Fruit fly (Drosophila melanogaster) whole organism, embryonic: ENCODE data around the gene MESR6.
A peak's percentile ranks its signal among the peaks of the same experiment; 100 is the strongest.

ENCODE experiments used
- Antp ChIP-seq: fragments of 200-800 bp; sonication (Bioruptor generic); optimal IDR thresholded peaks from 3 replicates; lab custom pipeline; 2016; ENCODE audit warnings: missing biosample characterization, missing genetic modification characterization
- Atf6 ChIP-seq: fragments of 200-800 bp; sonication (Bioruptor generic); IDR thresholded peaks from 2 replicates; pipeline ENCODE4 v1.3.6; 2022; ENCODE audit warnings: missing biosample characterization, missing genetic modification characterization
- CG10654 ChIP-seq: fragments of 200-800 bp; sonication (Bioruptor generic); optimal IDR thresholded peaks from 2 replicates; lab custom pipeline; 2016; ENCODE audit warnings: missing biosample characterization, missing genetic modification characterization
- CG12391 ChIP-seq: fragments of 200-800 bp; sonication (Bioruptor generic); optimal IDR thresholded peaks from 3 replicates; lab custom pipeline; 2018; ENCODE audit warnings: missing biosample characterization, mild to moderate bottlenecking, missing genetic modification characterization, moderate library complexity
- CG13287 ChIP-seq: fragments of 200-800 bp; sonication (Bioruptor generic); IDR thresholded peaks from 2 replicates; pipeline ENCODE4 v1.3.6; 2022; ENCODE audit warnings: missing biosample characterization, missing genetic modification characterization; ENCODE audit not compliant: partially characterized antibody
- CG13775 ChIP-seq: fragments of 200-800 bp; sonication (Bioruptor generic); optimal IDR thresholded peaks from 3 replicates; lab custom pipeline; 2017; ENCODE audit warnings: missing biosample characterization, mild to moderate bottlenecking, missing genetic modification characterization
- CG15269 ChIP-seq: fragments of 200-800 bp; sonication (Bioruptor generic); optimal IDR thresholded peaks from 2 replicates; lab custom pipeline; 2018; ENCODE audit warnings: missing biosample characterization, mild to moderate bottlenecking, missing genetic modification characterization, moderate library complexity
- CG1529 ChIP-seq: fragments of 200-800 bp; sonication (Bioruptor generic); optimal IDR thresholded peaks from 3 replicates; lab custom pipeline; 2018; ENCODE audit warnings: missing biosample characterization, missing genetic modification characterization
- CG15696 ChIP-seq: fragments of 200-800 bp; sonication (Bioruptor generic); optimal IDR thresholded peaks from 2 replicates; lab custom pipeline; 2019; ENCODE audit warnings: missing biosample characterization, mild to moderate bottlenecking, missing genetic modification characterization, moderate library complexity
- CG17385 ChIP-seq: fragments of 200-800 bp; sonication (Bioruptor generic); optimal IDR thresholded peaks from 3 replicates; lab custom pipeline; 2018; ENCODE audit warnings: missing biosample characterization, mild to moderate bottlenecking, missing genetic modification characterization
- CG17568 ChIP-seq: fragments of 200-800 bp; sonication (Bioruptor generic); optimal IDR thresholded peaks from 2 replicates; lab custom pipeline; 2018; ENCODE audit warnings: missing biosample characterization, mild to moderate bottlenecking, missing genetic modification characterization, moderate library complexity
- CG30431 ChIP-seq: fragments of 200-800 bp; sonication (Bioruptor generic); optimal IDR thresholded peaks from 2 replicates; lab custom pipeline; 2017; ENCODE audit warnings: missing biosample characterization, missing genetic modification characterization
- CG33557 ChIP-seq: fragments of 200-800 bp; sonication (Bioruptor generic); optimal IDR thresholded peaks from 2 replicates; lab custom pipeline; 2019; ENCODE audit warnings: missing biosample characterization, mild to moderate bottlenecking, missing genetic modification characterization, moderate library complexity
- CG4282 ChIP-seq: fragments of 200-800 bp; sonication (Bioruptor generic); optimal IDR thresholded peaks from 2 replicates; lab custom pipeline; 2016; ENCODE audit warnings: missing biosample characterization, missing genetic modification characterization
- CG4820 ChIP-seq: fragments of 200-800 bp; sonication (Bioruptor generic); optimal IDR thresholded peaks from 3 replicates; lab custom pipeline; 2016; ENCODE audit warnings: missing biosample characterization, missing genetic modification characterization
- CG6654 ChIP-seq: fragments of 200-800 bp; sonication (Bioruptor generic); optimal IDR thresholded peaks from 2 replicates; lab custom pipeline; 2017; ENCODE audit warnings: missing biosample characterization, mild to moderate bottlenecking, missing genetic modification characterization
- CG6854 ChIP-seq: fragments of 200-800 bp; sonication (Bioruptor generic); optimal IDR thresholded peaks from 3 replicates; lab custom pipeline; 2017; ENCODE audit warnings: missing biosample characterization, mild to moderate bottlenecking, missing genetic modification characterization
- CTCF ChIP-seq: fragments of 200-800 bp; sonication (Bioruptor generic); optimal IDR thresholded peaks from 2 replicates; lab custom pipeline; 2017; ENCODE audit warnings: missing biosample characterization, mild to moderate bottlenecking, missing genetic modification characterization, moderate library complexity
- CkIIα-i1 ChIP-seq: fragments of 200-800 bp; sonication (Bioruptor generic); IDR thresholded peaks from 2 replicates; pipeline ENCODE4 v1.3.6; 2022; ENCODE audit warnings: missing biosample characterization, missing genetic modification characterization
- D19A ChIP-seq: fragments of 200-800 bp; optimal IDR thresholded peaks from 3 replicates; lab custom pipeline; 2019; ENCODE audit warnings: missing biosample characterization, mild to moderate bottlenecking, missing genetic modification characterization, moderate library complexity
- Doc2 ChIP-seq: fragments of 200-800 bp; sonication (Bioruptor generic); IDR thresholded peaks from 2 replicates; pipeline ENCODE4 v1.3.6; 2022; ENCODE audit warnings: missing biosample characterization, missing genetic modification characterization
- Drgx ChIP-seq: fragments of 200-800 bp; sonication (Bioruptor generic); IDR thresholded peaks from 2 replicates; pipeline ENCODE4 v1.3.6; 2022; ENCODE audit warnings: missing biosample characterization, missing genetic modification characterization
- Elba2 ChIP-seq: fragments of 200-800 bp; sonication (Bioruptor generic); optimal IDR thresholded peaks from 3 replicates; lab custom pipeline; 2016; ENCODE audit warnings: missing biosample characterization, missing genetic modification characterization
- Gug ChIP-seq: fragments of 200-800 bp; sonication (Bioruptor generic); IDR thresholded peaks from 4 replicates; pipeline ENCODE4 v1.3.6; 2022; ENCODE audit warnings: missing biosample characterization, missing genetic modification characterization
- HmgZ ChIP-seq: fragments of 200-800 bp; sonication (Bioruptor generic); optimal IDR thresholded peaks from 2 replicates; lab custom pipeline; 2018; ENCODE audit warnings: missing biosample characterization, mild to moderate bottlenecking, missing genetic modification characterization
- MTF-1 ChIP-seq: fragments of 200-800 bp; sonication (Bioruptor generic); optimal IDR thresholded peaks from 2 replicates; lab custom pipeline; 2018; ENCODE audit warnings: missing biosample characterization, mild to moderate bottlenecking, missing genetic modification characterization, borderline replicate concordance
- Mes4 ChIP-seq: fragments of 200-800 bp; sonication (Bioruptor generic); optimal IDR thresholded peaks from 2 replicates; lab custom pipeline; 2016; ENCODE audit warnings: missing biosample characterization, missing genetic modification characterization
- Nf-YB ChIP-seq: fragments of 200-800 bp; sonication (Bioruptor generic); optimal IDR thresholded peaks from 3 replicates; lab custom pipeline; 2019; ENCODE audit warnings: missing biosample characterization, mild to moderate bottlenecking, missing genetic modification characterization, moderate library complexity
- Oli ChIP-seq: fragments of 200-800 bp; sonication (Bioruptor generic); optimal IDR thresholded peaks from 2 replicates; lab custom pipeline; 2018; ENCODE audit warnings: missing biosample characterization, mild to moderate bottlenecking, missing genetic modification characterization, moderate library complexity
- Poxn ChIP-seq: fragments of 200-800 bp; sonication (Bioruptor generic); IDR thresholded peaks from 2 replicates; pipeline ENCODE4 v1.3.6; 2022; ENCODE audit warnings: missing biosample characterization, missing genetic modification characterization
- YL-1 ChIP-seq: fragments of 200-800 bp; sonication (Bioruptor generic); optimal IDR thresholded peaks from 3 replicates; lab custom pipeline; 2017; ENCODE audit warnings: missing biosample characterization, mild to moderate bottlenecking, missing genetic modification characterization
- abd-A ChIP-seq: fragments of 200-800 bp; sonication (Bioruptor generic); optimal IDR thresholded peaks from 3 replicates; lab custom pipeline; 2019; ENCODE audit warnings: missing biosample characterization, mild to moderate bottlenecking, missing genetic modification characterization, moderate library complexity
- ara ChIP-seq: fragments of 200-800 bp; sonication (Bioruptor generic); IDR thresholded peaks from 2 replicates; pipeline ENCODE4 v1.3.6; 2022; ENCODE audit warnings: missing biosample characterization, missing genetic modification characterization
- bab2 ChIP-seq: fragments of 200-800 bp; sonication (Bioruptor generic); optimal IDR thresholded peaks from 2 replicates; lab custom pipeline; 2016; ENCODE audit warnings: missing biosample characterization, missing genetic modification characterization
- br ChIP-seq: fragments of >200 bp; optimal IDR thresholded peaks from 2 replicates; lab custom pipeline; 2017
- chn ChIP-seq: fragments of 200-800 bp; sonication (Bioruptor generic); optimal IDR thresholded peaks from 2 replicates; lab custom pipeline; 2016; ENCODE audit warnings: missing biosample characterization, missing genetic modification characterization
- exex ChIP-seq: fragments of 200-800 bp; sonication (Bioruptor generic); optimal IDR thresholded peaks from 4 replicates; lab custom pipeline; 2018; ENCODE audit warnings: missing biosample characterization, mild to moderate bottlenecking, missing genetic modification characterization, moderate library complexity
- her ChIP-seq: fragments of 200-800 bp; sonication (Bioruptor generic); optimal IDR thresholded peaks from 2 replicates; lab custom pipeline; 2016; ENCODE audit warnings: missing biosample characterization, missing genetic modification characterization
- hkb ChIP-seq, 2 experiments: fragments of 200-800 bp in 1 of 2; fragments of >200 bp in 1 of 2; sonication (Bioruptor generic) in 1 of 2; IDR thresholded peaks in 1 of 2; optimal IDR thresholded peaks in 1 of 2; 2 replicates each; pipeline versions ENCODE4 v1.3.6 to Lab custom; 2017 to 2022; ENCODE audit warnings: missing biosample characterization in 1 of 2, missing genetic modification characterization in 1 of 2
- kay ChIP-seq: fragments of 200-800 bp; sonication (Bioruptor generic); optimal IDR thresholded peaks from 2 replicates; lab custom pipeline; 2016; ENCODE audit warnings: missing biosample characterization, missing genetic modification characterization
- ken ChIP-seq: fragments of 200-800 bp; sonication (Bioruptor generic); IDR thresholded peaks from 3 replicates; pipeline ENCODE4 v1.3.6; 2022; ENCODE audit warnings: missing biosample characterization, missing genetic modification characterization
- luna ChIP-seq: fragments of 200-800 bp; sonication (Bioruptor generic); optimal IDR thresholded peaks from 2 replicates; lab custom pipeline; 2016; ENCODE audit warnings: missing biosample characterization, missing genetic modification characterization
- nom ChIP-seq: fragments of 200-800 bp; sonication (Bioruptor generic); optimal IDR thresholded peaks from 2 replicates; lab custom pipeline; 2017; ENCODE audit warnings: missing biosample characterization, missing genetic modification characterization, mild to moderate bottlenecking, moderate library complexity, missing genetic modification reagents
- oc ChIP-seq: fragments of 200-800 bp; sonication (Bioruptor generic); optimal IDR thresholded peaks from 2 replicates; lab custom pipeline; 2018; ENCODE audit warnings: missing biosample characterization, mild to moderate bottlenecking, missing genetic modification characterization, moderate library complexity
- pfk ChIP-seq: fragments of 200-800 bp; sonication (Bioruptor generic); optimal IDR thresholded peaks from 2 replicates; lab custom pipeline; 2018; ENCODE audit warnings: missing biosample characterization, mild to moderate bottlenecking, missing genetic modification characterization, moderate library complexity
- phol ChIP-seq: fragments of 200-800 bp; sonication (Bioruptor generic); optimal IDR thresholded peaks from 3 replicates; lab custom pipeline; 2018; ENCODE audit warnings: missing biosample characterization, mild to moderate bottlenecking, missing genetic modification characterization, moderate library complexity
- prd ChIP-seq, 3 experiments: fragments of >200 bp in 2 of 3; fragments of 200-800 bp in 1 of 3; sonication (Bioruptor generic) in 1 of 3; optimal IDR thresholded peaks in 2 of 3; IDR thresholded peaks in 1 of 3; 2 replicates in 2 of 3; 3 replicates in 1 of 3; pipeline versions ENCODE4 v1.3.6 to Lab custom; 2017 to 2022; ENCODE audit warnings: missing biosample characterization in 1 of 3, missing genetic modification characterization in 1 of 3
- psq ChIP-seq: fragments of 200-800 bp; sonication (Bioruptor generic); optimal IDR thresholded peaks from 2 replicates; lab custom pipeline; 2017; ENCODE audit warnings: missing biosample characterization, missing genetic modification characterization
- slou ChIP-seq: fragments of 200-800 bp; sonication (Bioruptor generic); optimal IDR thresholded peaks from 3 replicates; lab custom pipeline; 2016; ENCODE audit warnings: missing biosample characterization, missing genetic modification characterization
- sqz ChIP-seq: fragments of 200-800 bp; sonication (Bioruptor generic); optimal IDR thresholded peaks from 3 replicates; lab custom pipeline; 2018; ENCODE audit warnings: missing biosample characterization, mild to moderate bottlenecking, missing genetic modification characterization
- trh ChIP-seq: fragments of 200-800 bp; sonication (Bioruptor generic); optimal IDR thresholded peaks from 2 replicates; lab custom pipeline; 2016; ENCODE audit warnings: missing biosample characterization, missing genetic modification characterization
- zfh2 ChIP-seq: fragments of 200-800 bp; sonication (Bioruptor generic); optimal IDR thresholded peaks from 2 replicates; lab custom pipeline; 2016; ENCODE audit warnings: missing biosample characterization, missing genetic modification characterization

MESR6 gene

dm6 chr3L:19056857-19057324, 35.6 kb upstream of the MESR6 start (continued):
- TF ChIP-seq prd (optimal IDR thresholded peaks at IDR 0.05; lab: Kevin White, UChicago) (no peak), prd (GFP tag; IDR thresholded peaks at IDR 0.05; lab: Robert Waterston, UW) (no peak; the same call in 2 of the 3 replicates), Oli (tag; lab: Kevin White, UChicago) (peak; percentile 32), pfk (no peak), Drgx (no peak), YL-1 (GFP tag; lab: Kevin White, UChicago) (no peak), CkIIα-i1 (no peak), CG6854 (GFP tag; lab: Kevin White, UChicago) (no peak), CG1529 (peak; percentile 43), CG4282 (GFP tag; lab: Kevin White, UChicago) (no peak), Atf6 (no peak), CG12391 (tag; lab: Kevin White, UChicago) (peak; percentile 66), CTCF (GFP tag; lab: Kevin White, UChicago) (no peak), CG17568 (GFP tag; lab: Kevin White, UChicago) (no peak), chn (no peak), Doc2 (GFP tag; lab: Robert Waterston, UW) (no peak), CG4820 (GFP tag; lab: Kevin White, UChicago) (no peak), her (GFP tag; lab: Kevin White, UChicago) (no peak), Poxn (no peak), br (no peak), CG15696 (tag; lab: Kevin White, UChicago) (no peak), Mes4 (GFP tag; lab: Kevin White, UChicago) (no peak), slou (GFP tag; lab: Kevin White, UChicago) (no peak), Elba2 (GFP tag; lab: Kevin White, UChicago) (no peak), Antp (GFP tag; lab: Kevin White, UChicago) (no peak), CG13287 (no peak), nom (GFP tag; lab: Kevin White, UChicago) (no peak), psq (GFP tag; lab: Kevin White, UChicago) (no peak), zfh2 (GFP tag; lab: Kevin White, UChicago) (no peak), kay (no peak), Gug (GFP tag; lab: Robert Waterston, UW) (no peak), D19A (tag; lab: Kevin White, UChicago) (peak; percentile 63), luna (GFP tag; lab: Kevin White, UChicago) (no peak), CG33557 (GFP tag; lab: Kevin White, UChicago) (peak; percentile 22), ara (GFP tag; lab: Robert Waterston, UW) (no peak), bab2 (GFP tag; lab: Kevin White, UChicago) (no peak), oc (tag; lab: Kevin White, UChicago) (peak; percentile 63), CG15269 (peak; percentile 26), trh (no peak), Nf-YB (GFP tag; lab: Kevin White, UChicago) (peak; percentile 1), CG17385 (GFP tag; lab: Kevin White, UChicago) (peak; percentile 4), ken (GFP tag; lab: Robert Waterston, UW) (no peak), CG6654 (no peak), MTF-1 (GFP tag; lab: Kevin White, UChicago) (no peak), sqz (GFP tag; lab: Kevin White, UChicago) (no peak), CG10654 (no peak), hkb (optimal IDR thresholded peaks at IDR 0.05; lab: Kevin White, UChicago) (no peak), hkb (GFP tag; IDR thresholded peaks at IDR 0.05; lab: Robert Waterston, UW) (no peak), CG13775 (GFP tag; lab: Kevin White, UChicago) (no peak), phol (tag; lab: Kevin White, UChicago) (peak; percentile 21), HmgZ (tag; lab: Kevin White, UChicago) (no peak), exex (tag; lab: Kevin White, UChicago) (no peak), CG30431 (GFP tag; lab: Kevin White, UChicago) (no peak), abd-A (tag; lab: Kevin White, UChicago) (no peak)
